Fruit fly (Drosophila melanogaster): ENCODE measurements around the gene CG11563.

The CG11563 gene

dm6 chr3R:31712585-31712984 lies 24.2 kb upstream of the CG11563 start (continued):
- TF ChIP-seq CG13296 (GFP tag; optimal IDR thresholded peaks at IDR 0.05) (no peak), CG1233 (GFP tag; optimal IDR thresholded peaks at IDR 0.05) (no peak), Fer2 (tag; optimal IDR thresholded peaks at IDR 0.05) (no peak), chif (GFP tag; optimal IDR thresholded peaks at IDR 0.05) (peak in 1 of 2 experiments; percentile 9), klu (GFP tag; IDR thresholded peaks at IDR 0.05) (no peak), CG1792 (GFP tag; optimal IDR thresholded peaks at IDR 0.05) (no peak), jumu (GFP tag; optimal IDR thresholded peaks at IDR 0.05) (no peak), CG16813 (GFP tag; IDR thresholded peaks at IDR 0.05; ENCODE audit: partially characterized antibody) (no peak), slou (GFP tag; optimal IDR thresholded peaks at IDR 0.05) (no peak), ERR (GFP tag; optimal IDR thresholded peaks at IDR 0.05) (no peak), insv (GFP tag; optimal IDR thresholded peaks at IDR 0.05) (no peak), Xbp1 (GFP tag; optimal IDR thresholded peaks at IDR 0.05) (peak; percentile 36), CG7556 (GFP tag; optimal IDR thresholded peaks at IDR 0.05) (no peak), Dll (GFP tag; IDR thresholded peaks at IDR 0.05; ENCODE audit: partially characterized antibody) (no peak), sr (GFP tag; IDR thresholded peaks at IDR 0.05) (no peak), dmrt99B (tag; optimal IDR thresholded peaks at IDR 0.05) (peak; percentile 17), CG4360 (GFP tag; IDR thresholded peaks at IDR 0.05) (peak; percentile 34), CG15011 (GFP tag; optimal IDR thresholded peaks at IDR 0.05) (no peak), CG14050 (GFP tag; IDR thresholded peaks at IDR 0.05) (no peak), CG7357 (GFP tag; IDR thresholded peaks at IDR 0.05) (no peak), Nf-YC (tag; optimal IDR thresholded peaks at IDR 0.05) (no peak), CG3847 (GFP tag; IDR thresholded peaks at IDR 0.05) (no peak), lmd (GFP tag; IDR thresholded peaks at IDR 0.05) (0 out of 2 replicates have a peak, but pooled peaks have one; percentile 5), CG16779 (GFP tag; IDR thresholded peaks at IDR 0.05) (no peak), mam (GFP tag; optimal IDR thresholded peaks at IDR 0.05) (no peak), CG1602 (GFP tag; optimal IDR thresholded peaks at IDR 0.05) (no peak), MESR4 (GFP tag; optimal IDR thresholded peaks at IDR 0.05) (no peak), cwo (GFP tag; optimal IDR thresholded peaks at IDR 0.05) (no peak), ro (GFP tag; IDR thresholded peaks at IDR 0.05) (no peak), YL-1 (GFP tag; optimal IDR thresholded peaks at IDR 0.05) (no peak), CG5180 (GFP tag; optimal IDR thresholded peaks at IDR 0.05) (no peak), CG12744 (GFP tag; optimal IDR thresholded peaks at IDR 0.05) (no peak), CG12391 (tag; optimal IDR thresholded peaks at IDR 0.05) (peak; percentile 19), Hey (tag; optimal IDR thresholded peaks at IDR 0.05) (no peak), CG10321 (GFP tag; IDR thresholded peaks at IDR 0.05) (no peak), kni (GFP tag; optimal IDR thresholded peaks at IDR 0.05) (no peak), CG10565 (GFP tag; optimal IDR thresholded peaks at IDR 0.05) (no peak), CG3995 (GFP tag; optimal IDR thresholded peaks at IDR 0.05) (no peak), Lhr (GFP tag; optimal IDR thresholded peaks at IDR 0.05) (no peak), Doc2 (GFP tag; IDR thresholded peaks at IDR 0.05) (no peak), az2 (GFP tag; optimal IDR thresholded peaks at IDR 0.05) (peak; percentile 10), CG9437 (GFP tag; optimal IDR thresholded peaks at IDR 0.05) (peak; percentile 9), CG18262 (tag; optimal IDR thresholded peaks at IDR 0.05) (peak; percentile 32), CG4617 (GFP tag; optimal IDR thresholded peaks at IDR 0.05; ENCODE audit: borderline replicate concordance) (no peak), NC2β (GFP tag; optimal IDR thresholded peaks at IDR 0.05) (no peak), scrt (GFP tag; optimal IDR thresholded peaks at IDR 0.05) (no peak), dysf (GFP tag; IDR thresholded peaks at IDR 0.05) (peak; percentile 18; the same call in 1 of the 3 replicates), Tbp (GFP tag; optimal IDR thresholded peaks at IDR 0.05) (no peak), pfk (GFP tag; optimal IDR thresholded peaks at IDR 0.05) (no peak), da (GFP tag; optimal IDR thresholded peaks at IDR 0.05) (no peak), Scr (GFP tag; IDR thresholded peaks at IDR 0.05; ENCODE audit: partially characterized antibody) (no peak), grau (tag; optimal IDR thresholded peaks at IDR 0.05) (peak; percentile 16)
